Fruit fly (Drosophila melanogaster): ENCODE measurements around the gene CG5961.

Gene CG5961

DNA sequence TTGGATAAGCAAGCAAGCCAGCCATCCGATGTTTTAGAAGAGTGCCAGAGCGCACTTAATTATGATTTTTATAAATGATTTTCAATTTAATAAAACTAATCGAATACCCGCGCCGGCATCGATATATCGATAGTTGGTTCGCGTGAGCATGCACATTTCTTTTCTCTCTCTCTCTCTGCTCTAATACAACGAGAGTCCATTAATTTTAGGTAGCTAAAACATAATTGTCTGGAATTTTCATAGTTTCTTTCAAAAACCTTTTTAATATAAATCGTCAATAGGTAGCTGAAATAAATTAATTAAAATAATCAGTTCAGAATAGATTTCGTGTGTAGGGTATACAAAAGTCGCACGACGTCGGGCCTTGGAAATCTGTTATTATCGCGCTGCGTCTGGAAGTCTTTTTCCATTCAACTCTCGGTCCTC lies 11.2 kb downstream of the CG5961 start, which contains the start of gene CG18549 (continued):
- TF ChIP-seq bbx (GFP tag; IDR thresholded peaks at IDR 0.05; ENCODE audit: partially characterized antibody) (peak; percentile 76), CG1233 (GFP tag; optimal IDR thresholded peaks at IDR 0.05) (peak; percentile 100), sisA (GFP tag; IDR thresholded peaks at IDR 0.05) (peak; percentile 100), CG17385 (GFP tag; optimal IDR thresholded peaks at IDR 0.05) (peak; percentile 100), CG10959 (GFP tag; IDR thresholded peaks at IDR 0.05) (peak; percentile 100), Trl (optimal IDR thresholded peaks at IDR 0.05) (peak; percentile 46 to 53), Trl (GFP tag; optimal IDR thresholded peaks at IDR 0.05) (peak; percentile 99), dysf (GFP tag; IDR thresholded peaks at IDR 0.05) (peak; percentile 100), slbo (GFP tag; IDR thresholded peaks at IDR 0.05) (peak; percentile 100), esg (GFP tag; conservative IDR thresholded peaks at IDR 0.05) (peak; percentile 100), exex (tag; optimal IDR thresholded peaks at IDR 0.05) (peak; percentile 99), bowl (GFP tag; IDR thresholded peaks at IDR 0.05) (peak; percentile 100), Ets97D (GFP tag; optimal IDR thresholded peaks at IDR 0.05) (peak; percentile 96), tx (GFP tag; optimal IDR thresholded peaks at IDR 0.05) (peak; percentile 99), CG12104 (GFP tag; optimal IDR thresholded peaks at IDR 0.05) (peak; percentile 100), Aef1 (GFP tag; IDR thresholded peaks at IDR 0.05) (peak; percentile 100), CG6272 (GFP tag; IDR thresholded peaks at IDR 0.05) (peak; percentile 99), sim (GFP tag; IDR thresholded peaks at IDR 0.05) (peak; percentile 100), br (optimal IDR thresholded peaks at IDR 0.05) (no peak), CG2129 (GFP tag; IDR thresholded peaks at IDR 0.05; ENCODE audit: partially characterized antibody) (peak; percentile 62), Dfd (GFP tag; optimal IDR thresholded peaks at IDR 0.05) (no peak), pfk (GFP tag; optimal IDR thresholded peaks at IDR 0.05) (peak; percentile 79), ro (GFP tag; IDR thresholded peaks at IDR 0.05) (peak; percentile 99), Deaf1 (tag; optimal IDR thresholded peaks at IDR 0.05) (peak; percentile 93), CG1024 (GFP tag; IDR thresholded peaks at IDR 0.05) (peak; percentile 98), CG5245 (GFP tag; optimal IDR thresholded peaks at IDR 0.05) (peak; percentile 100), CG3407 (GFP tag; optimal IDR thresholded peaks at IDR 0.05) (peak; percentile 99), lab (GFP tag; optimal IDR thresholded peaks at IDR 0.05) (peak; percentile 100), GATAe (GFP tag; conservative IDR thresholded peaks at IDR 0.05) (peak; percentile 99), caup (GFP tag; optimal IDR thresholded peaks at IDR 0.05; ENCODE audit: severe bottlenecking) (peak; percentile 100), chif (GFP tag; optimal IDR thresholded peaks at IDR 0.05) (peak; percentile 99 to 100), YL-1 (GFP tag; optimal IDR thresholded peaks at IDR 0.05) (peak; percentile 100), CG12071 (GFP tag; optimal IDR thresholded peaks at IDR 0.05) (peak; percentile 99), Fer2 (tag; optimal IDR thresholded peaks at IDR 0.05) (peak; percentile 99), ftz-f1 (GFP tag; optimal IDR thresholded peaks at IDR 0.05) (peak; percentile 94), emc (GFP tag; optimal IDR thresholded peaks at IDR 0.05) (peak; percentile 97), CG4617 (GFP tag; optimal IDR thresholded peaks at IDR 0.05; ENCODE audit: borderline replicate concordance) (peak; percentile 99), sr (GFP tag; IDR thresholded peaks at IDR 0.05) (peak; percentile 99; the same call in 2 of the 3 replicates), CG15269 (tag; optimal IDR thresholded peaks at IDR 0.05) (peak; percentile 100), Vsx1 (GFP tag; optimal IDR thresholded peaks at IDR 0.05) (peak; percentile 99), CG17802 (tag; optimal IDR thresholded peaks at IDR 0.05) (peak; percentile 95), sens (GFP tag) (peak; percentile 100), ranshi (GFP tag; IDR thresholded peaks at IDR 0.05) (peak; percentile 100), Bteb2 (GFP tag; optimal IDR thresholded peaks at IDR 0.05) (peak; percentile 99), dm (GFP tag; optimal IDR thresholded peaks at IDR 0.05) (peak; percentile 98), Hr78 (GFP tag; optimal IDR thresholded peaks at IDR 0.05) (peak in 1 of 2 experiments; percentile 99), Bgb (GFP tag; IDR thresholded peaks at IDR 0.05; ENCODE audit: partially characterized antibody) (peak; percentile 82), ken (GFP tag; IDR thresholded peaks at IDR 0.05) (peak; percentile 100), luna (GFP tag; optimal IDR thresholded peaks at IDR 0.05) (peak; percentile 98), Opbp (GFP tag; IDR thresholded peaks at IDR 0.05; ENCODE audit: partially characterized antibody) (peak; percentile 82), gcm2 (GFP tag; optimal IDR thresholded peaks at IDR 0.05) (peak; percentile 99)
